Worm (Caenorhabditis elegans): ENCODE measurements around the gene nhr-251.

- TF ChIP-seq lin-13 (GFP tag; optimal IDR thresholded peaks at IDR 0.05), result no peak
- no peak for TF ChIP-seq zfp-3 (GFP tag; conservative IDR thresholded peaks at IDR 0.05)
- no peak for TF ChIP-seq pha-4 (GFP tag; IDR thresholded peaks at IDR 0.05)
- TF ChIP-seq pha-4 (tag; optimal IDR thresholded peaks at IDR 0.05), result no peak
- TF ChIP-seq unc-39 (tag; optimal IDR thresholded peaks at IDR 0.05), result no peak
- no peak for TF ChIP-seq nhr-76 (tag; optimal IDR thresholded peaks at IDR 0.05)
Measured at ce11 chrV:617917-618316, 17.6 kb downstream of the nhr-251 start.
